Fruit fly (Drosophila melanogaster): ENCODE results near the gene comt.

The comt gene

dm6 chrX:13277580-13278467, 19.0 kb downstream of the comt start (continued):
- TF ChIP-seq CG14965 (GFP tag; optimal IDR thresholded peaks at IDR 0.05; ENCODE audit: borderline replicate concordance), result no peak
- TF ChIP-seq vvl (GFP tag; IDR thresholded peaks at IDR 0.05), result peak; percentile 32; the same call in 1 of the 2 replicates
- peak; percentile 49; the same call in 1 of the 3 replicates for TF ChIP-seq CG17361 (GFP tag; IDR thresholded peaks at IDR 0.05)
- TF ChIP-seq pb (GFP tag; optimal IDR thresholded peaks at IDR 0.05), result no peak
- TF ChIP-seq CG3065 (GFP tag; optimal IDR thresholded peaks at IDR 0.05), result peak; percentile 49
- peak; percentile 29; the same call in 1 of the 2 replicates for TF ChIP-seq CG32767 (GFP tag; IDR thresholded peaks at IDR 0.05)
- TF ChIP-seq CG7786 (GFP tag; optimal IDR thresholded peaks at IDR 0.05), result no peak
- no peak for TF ChIP-seq jigr1 (GFP tag; IDR thresholded peaks at IDR 0.05)
- TF ChIP-seq Camta (GFP tag; optimal IDR thresholded peaks at IDR 0.05), result no peak
- peak; percentile 43; the same call in 1 of the 2 replicates for TF ChIP-seq stc (GFP tag; IDR thresholded peaks at IDR 0.05)
- TF ChIP-seq tap (tag; optimal IDR thresholded peaks at IDR 0.05), result no peak
- TF ChIP-seq fu2 (GFP tag; optimal IDR thresholded peaks at IDR 0.05), result no peak
- no peak for TF ChIP-seq CG6689 (GFP tag; IDR thresholded peaks at IDR 0.05)

dm6 chrX:13278468-13278982, 19.7 kb downstream of the comt start:
- TF ChIP-seq CG6791 (GFP tag; IDR thresholded peaks at IDR 0.05; ENCODE audit: partially characterized antibody), result no peak
- TF ChIP-seq Med (GFP tag), result peak; percentile 55
- no peak for TF ChIP-seq CG11723 (GFP tag; optimal IDR thresholded peaks at IDR 0.05)
- TF ChIP-seq CG6765 (GFP tag; optimal IDR thresholded peaks at IDR 0.05), result peak; percentile 23
- no peak for TF ChIP-seq rib (GFP tag; IDR thresholded peaks at IDR 0.05)
- peak; percentile 55 for TF ChIP-seq CG17385 (GFP tag; optimal IDR thresholded peaks at IDR 0.05)
- TF ChIP-seq CG15601 (tag; optimal IDR thresholded peaks at IDR 0.05), result peak; percentile 99
- TF ChIP-seq sqz (GFP tag; optimal IDR thresholded peaks at IDR 0.05), result peak; percentile 71
- TF ChIP-seq ewg (GFP tag; optimal IDR thresholded peaks at IDR 0.05), result peak; percentile 60
- TF ChIP-seq kni (GFP tag; optimal IDR thresholded peaks at IDR 0.05), result peak; percentile 53
- TF ChIP-seq CG1647 (GFP tag; optimal IDR thresholded peaks at IDR 0.05), result no peak
- no peak for TF ChIP-seq Hmx (GFP tag; optimal IDR thresholded peaks at IDR 0.05)
- TF ChIP-seq Lpt (GFP tag; optimal IDR thresholded peaks at IDR 0.05), result no peak
- TF ChIP-seq ERR (GFP tag; optimal IDR thresholded peaks at IDR 0.05), result peak; percentile 30
- peak; percentile 76 to 86 for TF ChIP-seq Trl (optimal IDR thresholded peaks at IDR 0.05)
- TF ChIP-seq Trl (GFP tag; optimal IDR thresholded peaks at IDR 0.05), result no peak
- no peak for TF ChIP-seq CG31365 (tag; optimal IDR thresholded peaks at IDR 0.05)
- no peak for TF ChIP-seq HLH3B (GFP tag; IDR thresholded peaks at IDR 0.05)
- no peak for TF ChIP-seq kay (GFP tag; optimal IDR thresholded peaks at IDR 0.05)
- peak; percentile 3 for TF ChIP-seq CG18599 (GFP tag; optimal IDR thresholded peaks at IDR 0.05)
- peak; percentile 24 for TF ChIP-seq abd-A (tag; optimal IDR thresholded peaks at IDR 0.05)
- no peak for TF ChIP-seq bsh (GFP tag; optimal IDR thresholded peaks at IDR 0.05)
- no peak for TF ChIP-seq Mrtf (GFP tag; IDR thresholded peaks at IDR 0.05)
- TF ChIP-seq al (GFP tag; IDR thresholded peaks at IDR 0.05), result no peak
- no peak for TF ChIP-seq mld (GFP tag; IDR thresholded peaks at IDR 0.05; ENCODE audit: partially characterized antibody)
- no peak for TF ChIP-seq crp (GFP tag; optimal IDR thresholded peaks at IDR 0.05)
- peak in 1 of 3 experiments; percentile 24 for TF ChIP-seq lola (GFP tag; optimal IDR thresholded peaks at IDR 0.05)
- peak; percentile 70 for TF ChIP-seq cwo (GFP tag; optimal IDR thresholded peaks at IDR 0.05)
- no peak for TF ChIP-seq CG7839 (tag; optimal IDR thresholded peaks at IDR 0.05)
- TF ChIP-seq H15 (GFP tag; IDR thresholded peaks at IDR 0.05), result no peak
- TF ChIP-seq pros (GFP tag; optimal IDR thresholded peaks at IDR 0.05), result peak; percentile 30
- no peak for TF ChIP-seq tap (tag; optimal IDR thresholded peaks at IDR 0.05)
- no peak for TF ChIP-seq CG7928 (GFP tag; optimal IDR thresholded peaks at IDR 0.05)
- TF ChIP-seq CG5953 (GFP tag; IDR thresholded peaks at IDR 0.05), result no peak
- TF ChIP-seq cg (GFP tag; optimal IDR thresholded peaks at IDR 0.05), result peak; percentile 81
- TF ChIP-seq CG31388 (GFP tag; optimal IDR thresholded peaks at IDR 0.05), result no peak
